Worm (Caenorhabditis elegans) whole organism, L4 larva: ENCODE data around the gene F54B3.1.

Source experiments
- F37D6.2 ChIP-seq: sonication (generic microtip); optimal IDR thresholded peaks from 2 replicates; lab custom pipeline; 2016; ENCODE audit warnings: mild to moderate bottlenecking, missing genetic modification characterization, missing compliant biosample characterization
- F49E8.2 ChIP-seq: sonication (generic microtip); optimal IDR thresholded peaks from 2 replicates; lab custom pipeline; 2016; ENCODE audit warnings: missing compliant biosample characterization, mild to moderate bottlenecking, missing genetic modification characterization, borderline replicate concordance
- T26A8.4 ChIP-seq: fragments of 200-800 bp; sonication (Bioruptor generic); IDR thresholded peaks from 2 replicates; pipeline ENCODE4 v1.3.6; 2022; ENCODE audit warnings: missing genetic modification characterization, missing compliant biosample characterization
- Y5F2A.4 ChIP-seq: fragments of 200-800 bp; sonication (Bioruptor generic); optimal IDR thresholded peaks from 2 replicates; lab custom pipeline; 2018; ENCODE audit warnings: mild to moderate bottlenecking, missing genetic modification characterization, missing compliant biosample characterization
- ZK337.2 ChIP-seq: fragments of 200-800 bp; sonication (Bioruptor generic); IDR thresholded peaks from 2 replicates; pipeline ENCODE4 v1.3.6; 2022; ENCODE audit warnings: missing genetic modification reagents, missing genetic modification characterization, missing compliant biosample characterization
- aha-1 ChIP-seq: fragments of 150-350 bp; peaks from one replicate; lab custom pipeline; 2014; ENCODE audit warnings: missing biosample characterization, missing genetic modification characterization
- ama-1 ChIP-seq: fragments of 150-350 bp; optimal IDR thresholded peaks from 2 replicates; lab custom pipeline; 2014; ENCODE audit warnings: inconsistent platforms, mixed read lengths
- attf-4 ChIP-seq: sonication (generic microtip); optimal IDR thresholded peaks from 3 replicates; lab custom pipeline; 2017; ENCODE audit warnings: missing biosample characterization, missing genetic modification characterization
- ceh-20 ChIP-seq: fragments of 200-800 bp; sonication (Bioruptor generic); IDR thresholded peaks from 2 replicates; pipeline ENCODE4 v1.3.6; 2022; ENCODE audit warnings: missing genetic modification reagents, missing genetic modification characterization, missing compliant biosample characterization
- ceh-44 ChIP-seq: fragments of 200-800 bp; sonication (Bioruptor generic); IDR thresholded peaks from 2 replicates; pipeline ENCODE4 v1.3.6; 2022; ENCODE audit warnings: missing genetic modification reagents, missing genetic modification characterization, missing compliant biosample characterization
- ceh-62 ChIP-seq: sonication (generic microtip); optimal IDR thresholded peaks from 2 replicates; lab custom pipeline; 2017; ENCODE audit warnings: missing biosample characterization, missing genetic modification characterization
- cey-2 ChIP-seq: sonication (generic microtip); optimal IDR thresholded peaks from 3 replicates; lab custom pipeline; 2017; ENCODE audit warnings: missing genetic modification characterization, mild to moderate bottlenecking, missing compliant biosample characterization, antibody characterized with exemption, borderline replicate concordance; ENCODE audit not compliant: insufficient read depth
- ctbp-1 ChIP-seq: fragments of 200-800 bp; sonication (Bioruptor generic); IDR thresholded peaks from 2 replicates; pipeline ENCODE4 v1.3.6; 2022; ENCODE audit warnings: missing genetic modification reagents, missing genetic modification characterization, missing compliant biosample characterization
- daf-12 ChIP-seq: fragments of 150-350 bp; optimal IDR thresholded peaks from 2 replicates; lab custom pipeline; 2014; ENCODE audit warnings: missing biosample characterization, missing genetic modification reagents, missing genetic modification characterization
- daf-16 ChIP-seq, 3 experiments: sonication (generic microtip); optimal IDR thresholded peaks; 2 replicates each; lab custom pipeline; 2016 to 2017; ENCODE audit warnings: missing genetic modification characterization in 3 of 3, missing genetic modification reagents in 3 of 3, mild to moderate bottlenecking in 2 of 3, missing compliant biosample characterization in 2 of 3, missing biosample characterization in 1 of 3, moderate library complexity in 1 of 3
- dmd-8 ChIP-seq: fragments of 200-800 bp; sonication (Bioruptor generic); IDR thresholded peaks from 2 replicates; pipeline ENCODE4 v1.3.6; 2022; ENCODE audit warnings: missing genetic modification characterization, missing compliant biosample characterization
- dmd-9 ChIP-seq: fragments of 200-800 bp; sonication (Bioruptor generic); IDR thresholded peaks from 2 replicates; pipeline ENCODE4 v1.3.6; 2022; ENCODE audit warnings: missing genetic modification reagents, missing genetic modification characterization, missing compliant biosample characterization
- dve-1 ChIP-seq: sonication (generic microtip); optimal IDR thresholded peaks from 2 replicates; lab custom pipeline; 2017; ENCODE audit warnings: antibody characterized with exemption, mild to moderate bottlenecking, missing genetic modification characterization, missing compliant biosample characterization; ENCODE audit not compliant: insufficient read depth
- egl-43 ChIP-seq: fragments of 200-800 bp; sonication (Bioruptor generic); IDR thresholded peaks from 2 replicates; pipeline ENCODE4 v1.3.6; 2022; ENCODE audit warnings: missing genetic modification reagents, missing genetic modification characterization, missing compliant biosample characterization
- fkh-10 ChIP-seq: fragments of 150-350 bp; optimal IDR thresholded peaks from 2 replicates; lab custom pipeline; 2014; ENCODE audit warnings: missing biosample characterization, missing genetic modification reagents, missing genetic modification characterization
- fos-1 ChIP-seq: fragments of 150-350 bp; optimal IDR thresholded peaks from 2 replicates; lab custom pipeline; 2014; ENCODE audit warnings: missing biosample characterization, missing genetic modification characterization
- hlh-11 ChIP-seq: fragments of 200-800 bp; sonication (Bioruptor generic); optimal IDR thresholded peaks from 2 replicates; lab custom pipeline; 2018; ENCODE audit warnings: mild to moderate bottlenecking, missing genetic modification characterization, missing compliant biosample characterization
- hlh-30 ChIP-seq: sonication (generic microtip); optimal IDR thresholded peaks from 2 replicates; lab custom pipeline; 2017; ENCODE audit warnings: antibody characterized with exemption, mild to moderate bottlenecking, missing genetic modification characterization, missing compliant biosample characterization; ENCODE audit not compliant: insufficient read depth
- lin-13 ChIP-seq: fragments of 150-350 bp; optimal IDR thresholded peaks from 2 replicates; lab custom pipeline; 2014; ENCODE audit warnings: missing biosample characterization, missing genetic modification reagents, missing genetic modification characterization
- lin-29 ChIP-seq: fragments of 200-800 bp; sonication (Bioruptor generic); IDR thresholded peaks from 2 replicates; pipeline ENCODE4 v1.3.6; 2022; ENCODE audit warnings: missing genetic modification reagents, missing genetic modification characterization, missing compliant biosample characterization
- lin-38 ChIP-seq: fragments of 200-800 bp; sonication (Bioruptor generic); IDR thresholded peaks from 2 replicates; pipeline ENCODE4 v1.3.6; 2022; ENCODE audit warnings: missing genetic modification reagents, missing genetic modification characterization, missing compliant biosample characterization
- lir-3 ChIP-seq: sonication (generic microtip); optimal IDR thresholded peaks from 2 replicates; lab custom pipeline; 2016; ENCODE audit warnings: mild to moderate bottlenecking, missing genetic modification characterization, missing compliant biosample characterization
- madf-5 ChIP-seq, 2 experiments: fragments of 200-800 bp; sonication (Bioruptor generic); IDR thresholded peaks; 2 replicates each; pipeline ENCODE4 v1.3.6; 2022; ENCODE audit warnings: missing compliant biosample characterization in 2 of 2, missing genetic modification characterization in 2 of 2
- mdl-1 ChIP-seq, 2 experiments: fragments of 150-350 bp in 1 of 2; sonication (generic microtip) in 1 of 2; optimal IDR thresholded peaks; 2 replicates each; lab custom pipeline; 2014 to 2017; ENCODE audit warnings: missing biosample characterization in 2 of 2, missing genetic modification characterization in 2 of 2
- mdt-29 ChIP-seq: fragments of 200-800 bp; sonication (Bioruptor generic); IDR thresholded peaks from 2 replicates; pipeline ENCODE4 v1.3.6; 2022; ENCODE audit warnings: missing genetic modification reagents, missing genetic modification characterization, missing compliant biosample characterization
- mxl-2 ChIP-seq: fragments of 200-800 bp; sonication (Bioruptor generic); conservative IDR thresholded peaks from 2 replicates; pipeline ENCODE4 v1.3.6; 2022; ENCODE audit warnings: missing genetic modification reagents, missing genetic modification characterization, missing compliant biosample characterization
- mxl-3 ChIP-seq: fragments of 200-800 bp; sonication (Bioruptor generic); optimal IDR thresholded peaks from 2 replicates; lab custom pipeline; 2018; ENCODE audit warnings: mild to moderate bottlenecking, missing genetic modification characterization, missing compliant biosample characterization
- nhr-10 ChIP-seq: fragments of 150-350 bp; optimal IDR thresholded peaks from 2 replicates; lab custom pipeline; 2014; ENCODE audit warnings: missing biosample characterization, missing genetic modification characterization
- nhr-102 ChIP-seq: sonication (generic microtip); optimal IDR thresholded peaks from 2 replicates; lab custom pipeline; 2016; ENCODE audit warnings: mild to moderate bottlenecking, missing genetic modification characterization, moderate library complexity, missing compliant biosample characterization
- nhr-11 ChIP-seq: fragments of 150-350 bp; optimal IDR thresholded peaks from 2 replicates; lab custom pipeline; 2014; ENCODE audit warnings: missing biosample characterization, missing genetic modification characterization
- nhr-237 ChIP-seq: sonication (generic microtip); optimal IDR thresholded peaks from 2 replicates; lab custom pipeline; 2017; ENCODE audit warnings: missing biosample characterization, missing genetic modification characterization
- nhr-28 ChIP-seq: fragments of 150-350 bp; optimal IDR thresholded peaks from 2 replicates; lab custom pipeline; 2014; ENCODE audit warnings: missing biosample characterization, missing genetic modification characterization
- nhr-41 ChIP-seq: fragments of 200-800 bp; sonication (Bioruptor generic); IDR thresholded peaks from 2 replicates; pipeline ENCODE4 v1.3.6; 2022; ENCODE audit warnings: missing genetic modification reagents, missing genetic modification characterization, missing compliant biosample characterization
- nhr-77 ChIP-seq: fragments of 150-350 bp; optimal IDR thresholded peaks from 2 replicates; lab custom pipeline; 2014; ENCODE audit warnings: missing biosample characterization, missing genetic modification characterization
- pqm-1 ChIP-seq: sonication (generic microtip); optimal IDR thresholded peaks from 2 replicates; lab custom pipeline; 2017; ENCODE audit warnings: missing biosample characterization, missing genetic modification characterization
- skn-1 ChIP-seq: fragments of 150-350 bp; optimal IDR thresholded peaks from 2 replicates; lab custom pipeline; 2014; ENCODE audit warnings: missing biosample characterization, missing genetic modification characterization
- snpc-4 ChIP-seq: fragments of 150-350 bp; optimal IDR thresholded peaks from 2 replicates; lab custom pipeline; 2014; ENCODE audit warnings: missing biosample characterization, missing genetic modification characterization
- unc-39 ChIP-seq: sonication (generic microtip); optimal IDR thresholded peaks from 2 replicates; lab custom pipeline; 2017; ENCODE audit warnings: missing biosample characterization, missing genetic modification characterization
- unc-62 ChIP-seq, 3 experiments: fragments of 150-350 bp in 1 of 3; sonication (generic microtip); optimal IDR thresholded peaks in 2 of 3; peaks in 1 of 3; 1 replicate in 1 of 3; 2 replicates in 2 of 3; lab custom pipeline; 2014 to 2017; ENCODE audit warnings: missing biosample characterization in 3 of 3, missing genetic modification characterization in 3 of 3, missing genetic modification reagents in 3 of 3, missing genotype in 1 of 3
- zfp-3 ChIP-seq: fragments of 200-800 bp; sonication (Bioruptor generic); conservative IDR thresholded peaks from 2 replicates; pipeline ENCODE4 v1.3.6; 2022; ENCODE audit warnings: missing genetic modification reagents, missing genetic modification characterization, missing compliant biosample characterization

Gene F54B3.1

ce11 chrII:10206425-10206824 is 44.6 kb upstream of the F54B3.1 start, which contains the start of gene T01E8.1:
Gene T01E8.1, plus strand, starts transcription at chrII:10206725.
- TF ChIP-seq ceh-20 (GFP tag; lab: Robert Waterston, UW) (no peak), nhr-11 (tag; lab: Kevin White, UChicago) (no peak), nhr-10 (tag; lab: Kevin White, UChicago) (no peak), dmd-8 (no peak)
- TF ChIP-seq, all 104 proteins: peak for 0

- TF ChIP-seq ama-1 (lab: Kevin White, UChicago) (no peak), zfp-3 (no peak), skn-1 (no peak), lin-29 (GFP tag; lab: Robert Waterston, UW) (no peak), ceh-62 (no peak), ctbp-1 (GFP tag; lab: Robert Waterston, UW) (no peak), cey-2 (tag; lab: Kevin White, UChicago) (no peak), lir-3 (tag; lab: Kevin White, UChicago) (no peak), dve-1 (tag; lab: Kevin White, UChicago) (no peak)
- TF ChIP-seq, all 104 proteins: peak for 0
Observed at ce11 chrII:10218171-10218570, 32.9 kb upstream of the F54B3.1 start, which contains the start of gene ref-1. Gene ref-1, plus strand, starts transcription at chrII:10218471.

- peak; percentile 21 for TF ChIP-seq nhr-28 (tag; lab: Kevin White, UChicago)
- no peak for TF ChIP-seq attf-4 (tag; lab: Kevin White, UChicago)
- TF ChIP-seq nhr-102, result no peak
- no peak for TF ChIP-seq mdt-29 (GFP tag; lab: Robert Waterston, UW)
- no peak for TF ChIP-seq daf-16 (GFP tag; optimal IDR thresholded peaks at IDR 0.05; lab: Kevin White, UChicago)
- TF ChIP-seq daf-16 (tag; optimal IDR thresholded peaks at IDR 0.05; lab: Kevin White, UChicago), result peak; percentile 26
Observed at ce11 chrII:10220631-10221030, 30.4 kb upstream of the F54B3.1 start.

DNA sequence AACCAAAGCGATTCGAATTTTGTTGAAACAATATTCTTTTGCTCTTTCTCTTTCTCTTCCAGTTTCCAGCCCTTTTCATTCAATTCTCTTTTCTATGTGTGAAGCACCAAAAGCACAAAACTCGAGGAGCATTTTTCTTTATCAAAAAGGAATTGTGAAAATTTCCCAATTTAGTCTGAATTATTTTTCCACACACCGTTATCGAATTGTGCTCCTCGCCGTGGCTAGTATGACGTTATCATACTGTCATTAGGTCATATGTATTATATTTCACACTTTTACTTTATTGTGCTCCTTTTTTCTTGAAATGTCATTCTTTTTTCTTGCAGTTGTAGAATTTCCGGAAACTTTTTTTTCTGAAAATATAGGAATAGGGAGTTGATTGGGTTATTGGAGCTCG is 29.4 kb upstream of the F54B3.1 start:
- TF ChIP-seq fos-1 (tag; lab: Kevin White, UChicago) (no peak), mxl-2 (no peak), nhr-237 (tag; lab: Kevin White, UChicago) (no peak), mxl-3 (GFP tag; lab: Kevin White, UChicago) (no peak), ceh-62 (no peak), ZK337.2 (GFP tag; lab: Robert Waterston, UW) (no peak), madf-5 (GFP tag; IDR thresholded peaks at IDR 0.05; lab: Robert Waterston, UW) (no peak), unc-39 (tag; lab: Kevin White, UChicago) (no peak), T26A8.4 (GFP tag; lab: Robert Waterston, UW) (no peak), dve-1 (tag; lab: Kevin White, UChicago) (peak; percentile 43), nhr-41 (GFP tag; lab: Robert Waterston, UW) (0 out of 2 replicates have a peak, but pooled peaks have one; percentile 12), nhr-77 (peak; percentile 59), fkh-10 (GFP tag; lab: Kevin White, UChicago) (no peak), daf-16 (GFP tag; optimal IDR thresholded peaks at IDR 0.05; lab: Kevin White, UChicago) (no peak), daf-16 (tag; optimal IDR thresholded peaks at IDR 0.05; lab: Kevin White, UChicago) (peak; percentile 33), lin-13 (GFP tag; lab: Kevin White, UChicago) (no peak), Y5F2A.4 (GFP tag; lab: Kevin White, UChicago) (no peak), pqm-1 (tag; lab: Kevin White, UChicago) (peak; percentile 94), hlh-11 (tag; lab: Kevin White, UChicago) (peak; percentile 68), F49E8.2 (tag; lab: Kevin White, UChicago) (no peak), dmd-9 (no peak), unc-62 (GFP tag; optimal IDR thresholded peaks at IDR 0.05 in 1 of 2; lab: Kevin White, UChicago) (no peak), unc-62 (tag; optimal IDR thresholded peaks at IDR 0.05; lab: Kevin White, UChicago) (no peak), aha-1 (tag; lab: Kevin White, UChicago) (no peak), lin-38 (GFP tag; lab: Robert Waterston, UW) (no peak), nhr-28 (tag; lab: Kevin White, UChicago) (peak; percentile 87), snpc-4 (tag; lab: Kevin White, UChicago) (no peak), F37D6.2 (tag; lab: Kevin White, UChicago) (no peak), egl-43 (GFP tag; lab: Robert Waterston, UW) (no peak), daf-12 (tag; lab: Kevin White, UChicago) (no peak), mdl-1 (tag; optimal IDR thresholded peaks at IDR 0.05; lab: Kevin White, UChicago) (no peak), hlh-30 (tag; lab: Kevin White, UChicago) (peak; percentile 38), ceh-44 (GFP tag; lab: Robert Waterston, UW) (no peak)
